Worm (Caenorhabditis elegans) whole organism, L4 larva: Measurements from ENCODE around the gene srh-21.

Experiments
- D1046.2 ChIP-seq: fragments of 200-800 bp; sonication (Bioruptor generic); IDR thresholded peaks from 2 replicates; pipeline ENCODE4 v1.3.6; 2022; ENCODE audit warnings: missing genetic modification characterization, missing compliant biosample characterization
- ZK546.5 ChIP-seq, 2 experiments: sonication (generic microtip); optimal IDR thresholded peaks; 2 replicates each; lab custom pipeline; 2017; ENCODE audit warnings: missing biosample characterization in 2 of 2, missing genetic modification characterization in 2 of 2
- aha-1 ChIP-seq: fragments of 150-350 bp; peaks from one replicate; lab custom pipeline; 2014; ENCODE audit warnings: missing biosample characterization, missing genetic modification characterization
- ceh-82 ChIP-seq: sonication (generic microtip); optimal IDR thresholded peaks from 2 replicates; lab custom pipeline; 2017; ENCODE audit warnings: missing biosample characterization, missing genetic modification characterization
- ces-1 ChIP-seq: fragments of 150-350 bp; sonication (generic microtip); optimal IDR thresholded peaks from 4 replicates; lab custom pipeline; 2014; ENCODE audit warnings: missing biosample characterization, missing genetic modification reagents, missing genetic modification characterization
- cey-2 ChIP-seq: sonication (generic microtip); optimal IDR thresholded peaks from 3 replicates; lab custom pipeline; 2017; ENCODE audit warnings: missing genetic modification characterization, mild to moderate bottlenecking, missing compliant biosample characterization, antibody characterized with exemption, borderline replicate concordance; ENCODE audit not compliant: insufficient read depth
- dve-1 ChIP-seq: sonication (generic microtip); optimal IDR thresholded peaks from 2 replicates; lab custom pipeline; 2017; ENCODE audit warnings: antibody characterized with exemption, mild to moderate bottlenecking, missing genetic modification characterization, missing compliant biosample characterization; ENCODE audit not compliant: insufficient read depth
- egl-27 ChIP-seq: sonication (generic microtip); optimal IDR thresholded peaks from 3 replicates; lab custom pipeline; 2017; ENCODE audit warnings: missing biosample characterization, missing genetic modification reagents, missing genetic modification characterization
- egl-43 ChIP-seq: fragments of 200-800 bp; sonication (Bioruptor generic); IDR thresholded peaks from 2 replicates; pipeline ENCODE4 v1.3.6; 2022; ENCODE audit warnings: missing genetic modification reagents, missing genetic modification characterization, missing compliant biosample characterization
- gei-8 ChIP-seq: fragments of 200-800 bp; sonication (Bioruptor generic); optimal IDR thresholded peaks from 2 replicates; lab custom pipeline; 2018; ENCODE audit warnings: mild to moderate bottlenecking, missing genetic modification characterization, missing compliant biosample characterization
- hlh-11 ChIP-seq: fragments of 200-800 bp; sonication (Bioruptor generic); optimal IDR thresholded peaks from 2 replicates; lab custom pipeline; 2018; ENCODE audit warnings: mild to moderate bottlenecking, missing genetic modification characterization, missing compliant biosample characterization
- lim-7 ChIP-seq: fragments of 200-800 bp; sonication (Bioruptor generic); IDR thresholded peaks from 2 replicates; pipeline ENCODE4 v1.3.6; 2022; ENCODE audit warnings: missing genetic modification characterization, missing compliant biosample characterization
- lin-1 ChIP-seq: fragments of 200-800 bp; sonication (Bioruptor generic); IDR thresholded peaks from 2 replicates; pipeline ENCODE4 v1.3.6; 2022; ENCODE audit warnings: missing genetic modification reagents, missing genetic modification characterization, missing compliant biosample characterization
- lin-13 ChIP-seq: fragments of 150-350 bp; optimal IDR thresholded peaks from 2 replicates; lab custom pipeline; 2014; ENCODE audit warnings: missing biosample characterization, missing genetic modification reagents, missing genetic modification characterization
- lin-15B ChIP-seq: fragments of 150-350 bp; sonication (generic microtip); optimal IDR thresholded peaks from 3 replicates; lab custom pipeline; 2014; ENCODE audit warnings: missing biosample characterization, missing genetic modification characterization
- lin-38 ChIP-seq: fragments of 200-800 bp; sonication (Bioruptor generic); IDR thresholded peaks from 2 replicates; pipeline ENCODE4 v1.3.6; 2022; ENCODE audit warnings: missing genetic modification reagents, missing genetic modification characterization, missing compliant biosample characterization
- madf-9 ChIP-seq: fragments of 200-800 bp; sonication (Bioruptor generic); conservative IDR thresholded peaks from 2 replicates; pipeline ENCODE4 v1.3.6; 2022; ENCODE audit warnings: missing genetic modification reagents, missing genetic modification characterization, missing compliant biosample characterization
- mxl-3 ChIP-seq: fragments of 200-800 bp; sonication (Bioruptor generic); optimal IDR thresholded peaks from 2 replicates; lab custom pipeline; 2018; ENCODE audit warnings: mild to moderate bottlenecking, missing genetic modification characterization, missing compliant biosample characterization
- nhr-11 ChIP-seq: fragments of 150-350 bp; optimal IDR thresholded peaks from 2 replicates; lab custom pipeline; 2014; ENCODE audit warnings: missing biosample characterization, missing genetic modification characterization
- nhr-111 ChIP-seq: fragments of 200-800 bp; sonication (Bioruptor generic); optimal IDR thresholded peaks from 2 replicates; lab custom pipeline; 2018; ENCODE audit warnings: mild to moderate bottlenecking, missing genetic modification characterization, missing compliant biosample characterization
- nhr-237 ChIP-seq: sonication (generic microtip); optimal IDR thresholded peaks from 2 replicates; lab custom pipeline; 2017; ENCODE audit warnings: missing biosample characterization, missing genetic modification characterization
- nhr-28 ChIP-seq: fragments of 150-350 bp; optimal IDR thresholded peaks from 2 replicates; lab custom pipeline; 2014; ENCODE audit warnings: missing biosample characterization, missing genetic modification characterization
- nhr-41 ChIP-seq: fragments of 200-800 bp; sonication (Bioruptor generic); IDR thresholded peaks from 2 replicates; pipeline ENCODE4 v1.3.6; 2022; ENCODE audit warnings: missing genetic modification reagents, missing genetic modification characterization, missing compliant biosample characterization
- nhr-42 ChIP-seq: fragments of 200-800 bp; sonication (Bioruptor generic); IDR thresholded peaks from 2 replicates; pipeline ENCODE4 v1.3.6; 2022; ENCODE audit warnings: missing genetic modification characterization, missing compliant biosample characterization
- nhr-76 ChIP-seq: fragments of 150-350 bp; optimal IDR thresholded peaks from 2 replicates; lab custom pipeline; 2014; ENCODE audit warnings: missing biosample characterization, missing genetic modification characterization
- pha-4 ChIP-seq, 2 experiments: fragments of 150-350 bp in 1 of 2; fragments of 200-800 bp in 1 of 2; sonication (Bioruptor generic) in 1 of 2; IDR thresholded peaks in 1 of 2; optimal IDR thresholded peaks in 1 of 2; 2 replicates each; pipeline versions ENCODE4 v1.3.6 to Lab custom; 2014 to 2022; ENCODE audit warnings: missing genetic modification characterization in 2 of 2, missing genetic modification reagents in 2 of 2, missing biosample characterization in 1 of 2, missing compliant biosample characterization in 1 of 2
- php-3 ChIP-seq: fragments of 200-800 bp; sonication (Bioruptor generic); IDR thresholded peaks from 2 replicates; pipeline ENCODE4 v1.3.6; 2022; ENCODE audit warnings: missing genetic modification reagents, missing genetic modification characterization, missing compliant biosample characterization
- saeg-2 ChIP-seq: fragments of 200-800 bp; sonication (Bioruptor generic); IDR thresholded peaks from 2 replicates; pipeline ENCODE4 v1.3.6; 2022; ENCODE audit warnings: missing genetic modification reagents, missing genetic modification characterization, missing compliant biosample characterization
- tra-1 ChIP-seq: fragments of 200-800 bp; sonication (Bioruptor generic); IDR thresholded peaks from 2 replicates; pipeline ENCODE4 v1.3.6; 2022; ENCODE audit warnings: missing genetic modification reagents, missing genetic modification characterization, missing compliant biosample characterization
- unc-130 ChIP-seq: sonication (generic microtip); optimal IDR thresholded peaks from 2 replicates; lab custom pipeline; 2016; ENCODE audit warnings: missing genetic modification reagents, missing genetic modification characterization, missing compliant biosample characterization
- unc-39 ChIP-seq: sonication (generic microtip); optimal IDR thresholded peaks from 2 replicates; lab custom pipeline; 2017; ENCODE audit warnings: missing biosample characterization, missing genetic modification characterization
- unc-62 ChIP-seq, 3 experiments: fragments of 150-350 bp in 1 of 3; sonication (generic microtip); optimal IDR thresholded peaks in 2 of 3; peaks in 1 of 3; 1 replicate in 1 of 3; 2 replicates in 2 of 3; lab custom pipeline; 2014 to 2017; ENCODE audit warnings: missing biosample characterization in 3 of 3, missing genetic modification characterization in 3 of 3, missing genetic modification reagents in 3 of 3, missing genotype in 1 of 3
- vab-7 ChIP-seq: fragments of 200-800 bp; sonication (Bioruptor generic); IDR thresholded peaks from 2 replicates; pipeline ENCODE4 v1.3.6; 2022; ENCODE audit warnings: missing genetic modification reagents, missing genetic modification characterization, missing compliant biosample characterization
- zag-1 ChIP-seq: fragments of 150-350 bp; optimal IDR thresholded peaks from 2 replicates; lab custom pipeline; 2014; ENCODE audit warnings: missing biosample characterization, missing genetic modification characterization
- zfp-2 ChIP-seq: sonication (generic microtip); optimal IDR thresholded peaks from 2 replicates; lab custom pipeline; 2016; ENCODE audit warnings: mild to moderate bottlenecking, missing genetic modification characterization, missing compliant biosample characterization
- zfp-3 ChIP-seq: fragments of 200-800 bp; sonication (Bioruptor generic); conservative IDR thresholded peaks from 2 replicates; pipeline ENCODE4 v1.3.6; 2022; ENCODE audit warnings: missing genetic modification reagents, missing genetic modification characterization, missing compliant biosample characterization

Gene srh-21

DNA sequence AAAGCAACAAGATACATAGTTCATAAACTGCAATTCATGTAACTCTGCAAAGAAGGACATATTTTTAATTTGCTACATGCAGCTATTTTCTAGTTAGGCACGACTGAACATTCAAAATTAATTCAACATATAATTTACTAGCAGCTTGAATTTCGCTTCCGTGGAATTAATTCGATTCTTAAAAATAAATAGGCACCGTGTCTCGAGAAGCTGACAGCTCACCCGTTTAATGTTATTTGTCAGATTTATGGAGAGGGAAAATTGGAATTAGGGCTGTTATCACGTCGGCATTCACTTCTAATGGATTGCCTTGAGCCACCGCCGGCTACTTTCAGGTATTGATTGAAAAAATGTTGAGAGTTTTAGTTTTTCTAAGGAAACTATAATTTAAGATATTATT lies at the start of gene srh-21:
Gene srh-21, plus strand, starts transcription at position 301 of the 400 bp plus-strand sequence.
- no peak for TF ChIP-seq nhr-41 (GFP tag; lab: Robert Waterston, UW)
- TF ChIP-seq unc-62 (GFP tag; optimal IDR thresholded peaks at IDR 0.05 in 1 of 2; lab: Kevin White, UChicago) = peak in 1 of 2 experiments; percentile 65
- TF ChIP-seq unc-62 (tag; optimal IDR thresholded peaks at IDR 0.05; lab: Kevin White, UChicago) = no peak

- TF ChIP-seq ces-1 (GFP tag; lab: Kevin White, UChicago) = no peak
Observed at ce11 chrV:4877587-4877986, 48.9 kb upstream of the srh-21 start, which contains the start of gene T19H12.6. Gene T19H12.6, minus strand, starts transcription at chrV:4877687.

DNA sequence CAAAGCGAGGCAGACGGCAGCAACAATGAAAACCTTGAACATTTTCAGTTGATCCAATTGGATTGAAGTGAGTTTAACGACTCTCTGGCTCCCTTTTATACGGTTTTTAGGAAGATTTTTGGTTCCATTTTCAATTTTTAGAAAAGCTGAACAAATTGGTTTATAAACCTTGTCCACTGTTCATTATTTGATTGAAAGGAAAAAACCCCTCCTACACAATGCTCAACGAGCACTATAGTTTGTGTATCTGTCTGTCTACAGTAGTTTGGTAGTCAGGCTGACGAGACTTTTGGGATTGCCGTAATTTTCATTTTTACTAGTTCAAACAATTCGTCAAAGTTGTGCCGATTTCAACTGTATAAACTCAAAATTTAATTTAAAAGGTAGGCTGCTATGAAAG lies 47.2 kb upstream of the srh-21 start, which contains the start of gene T19H12.15:
Gene T19H12.15, minus strand, starts transcription at position 101 of the 400 bp plus-strand sequence.
- TF ChIP-seq ceh-82 (tag; lab: Kevin White, UChicago) (no peak), lim-7 (GFP tag; lab: Robert Waterston, UW) (no peak), saeg-2 (GFP tag; lab: Robert Waterston, UW) (no peak), lin-13 (no peak)

DNA sequence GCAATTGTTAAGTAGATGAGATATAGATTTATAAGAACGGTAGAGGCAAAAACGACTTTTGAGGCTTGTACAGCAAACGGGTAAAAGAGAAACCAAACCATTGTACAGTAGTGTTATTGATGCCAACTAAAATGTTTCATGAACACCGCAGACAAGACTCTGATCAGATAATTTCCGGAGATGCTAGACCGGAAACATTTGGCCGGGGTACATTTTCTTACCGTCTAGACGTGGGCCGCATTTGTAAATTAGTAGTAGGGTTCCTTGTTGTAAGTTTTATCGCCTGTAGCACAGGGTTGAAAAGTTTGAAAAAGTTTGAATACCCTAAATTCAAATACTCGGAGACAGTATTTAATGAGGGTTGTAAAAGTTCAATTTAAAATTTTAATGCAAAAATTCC lies 45.1 kb upstream of the srh-21 start, which contains the start of gene str-32:
Gene str-32, minus strand, starts transcription at position 101 of the 400 bp plus-strand sequence.
- TF ChIP-seq egl-27 (tag; lab: Kevin White, UChicago) = no peak
- TF ChIP-seq cey-2 (tag; lab: Kevin White, UChicago) = no peak
- TF ChIP-seq unc-130 (GFP tag; lab: Kevin White, UChicago) = no peak

ce11 chrV:4884490-4884889 lies 42.0 kb upstream of the srh-21 start, which contains the start of gene T19H12.12:
Gene T19H12.12, plus strand, starts transcription at chrV:4884790.
- TF ChIP-seq saeg-2 (GFP tag; lab: Robert Waterston, UW) = no peak
- TF ChIP-seq vab-7 = no peak
- no peak for TF ChIP-seq nhr-11 (tag; lab: Kevin White, UChicago)
- TF ChIP-seq egl-43 (GFP tag; lab: Robert Waterston, UW) = no peak
- no peak for TF ChIP-seq nhr-76 (tag; lab: Kevin White, UChicago)
- TF ChIP-seq egl-27 (tag; lab: Kevin White, UChicago) = no peak
- TF ChIP-seq ZK546.5 (tag; optimal IDR thresholded peaks at IDR 0.05; lab: Kevin White, UChicago) = no peak
- no peak for TF ChIP-seq lin-1
- no peak for TF ChIP-seq nhr-42
- TF ChIP-seq zfp-2 (tag; lab: Kevin White, UChicago) = no peak
- no peak for TF ChIP-seq nhr-111
- TF ChIP-seq aha-1 (tag; lab: Kevin White, UChicago) = no peak
- no peak for TF ChIP-seq lim-7 (GFP tag; lab: Robert Waterston, UW)
- no peak for TF ChIP-seq nhr-41 (GFP tag; lab: Robert Waterston, UW)
- no peak for TF ChIP-seq hlh-11 (tag; lab: Kevin White, UChicago)

ce11 chrV:4885372-4885771 lies 41.1 kb upstream of the srh-21 start, which contains the start of gene T19H12.3:
Gene T19H12.3, plus strand, starts transcription at chrV:4885672.
- TF ChIP-seq lin-13 (no peak), D1046.2 (no peak), dve-1 (tag; lab: Kevin White, UChicago) (no peak), lin-38 (GFP tag; lab: Robert Waterston, UW) (no peak), lin-15B (no peak), tra-1 (GFP tag; lab: Robert Waterston, UW) (no peak), nhr-237 (tag; lab: Kevin White, UChicago) (no peak), unc-39 (tag; lab: Kevin White, UChicago) (no peak), lim-7 (GFP tag; lab: Robert Waterston, UW) (no peak), nhr-28 (no peak), php-3 (no peak), gei-8 (GFP tag; lab: Kevin White, UChicago) (no peak), mxl-3 (GFP tag; lab: Kevin White, UChicago) (no peak), zag-1 (tag; lab: Kevin White, UChicago) (no peak), zfp-3 (GFP tag; lab: Robert Waterston, UW) (no peak), pha-4 (GFP tag; IDR thresholded peaks at IDR 0.05; lab: Robert Waterston, UW) (no peak), pha-4 (tag; optimal IDR thresholded peaks at IDR 0.05; lab: Kevin White, UChicago) (no peak), madf-9 (GFP tag; lab: Robert Waterston, UW) (no peak)
